Fruit fly (Drosophila melanogaster): ENCODE measurements around the gene CG4872.

DNA sequence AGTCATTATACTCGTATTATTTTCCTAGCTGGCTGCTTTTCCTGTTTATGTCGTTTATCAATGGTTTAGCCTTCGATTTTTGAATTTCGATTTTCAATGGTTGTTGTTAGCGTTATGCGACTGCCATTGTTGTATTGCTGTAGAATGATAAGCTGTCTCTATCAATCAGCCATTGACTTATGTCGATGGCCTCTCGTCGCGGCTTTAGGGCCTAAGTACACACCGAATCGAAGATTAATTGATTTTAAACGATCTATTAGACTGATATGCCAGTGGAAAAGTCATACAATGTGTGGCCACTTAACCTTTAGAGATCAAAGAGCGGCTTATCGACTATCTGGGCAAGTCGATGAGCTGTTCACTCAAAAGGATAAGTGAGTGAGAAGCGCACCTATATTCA is 41.5 kb downstream of the CG4872 start:
- no peak for TF ChIP-seq usp (GFP tag; optimal IDR thresholded peaks at IDR 0.05)
- no peak for TF ChIP-seq dl (GFP tag; optimal IDR thresholded peaks at IDR 0.05; ENCODE audit: insufficient read depth in 1 of 2, partially characterized antibody in 2 of 2)
- no peak for TF ChIP-seq Dif (GFP tag; optimal IDR thresholded peaks at IDR 0.05; ENCODE audit: partially characterized antibody)
- no peak for TF ChIP-seq N (GFP tag; optimal IDR thresholded peaks at IDR 0.05)
- no peak for TF ChIP-seq Myc (optimal IDR thresholded peaks at IDR 0.05)
- TF ChIP-seq Dfd (GFP tag; optimal IDR thresholded peaks at IDR 0.05) = no peak
- TF ChIP-seq dmrt93B (GFP tag; optimal IDR thresholded peaks at IDR 0.05) = no peak
- no peak for TF ChIP-seq br (GFP tag; optimal IDR thresholded peaks at IDR 0.05)
- TF ChIP-seq woc (GFP tag; optimal IDR thresholded peaks at IDR 0.05) = no peak
